Fruit fly (Drosophila melanogaster) whole organism, prepupa: ENCODE data around the gene CG31091.

Experiments
- Blimp-1 ChIP-seq: fragments of 200-800 bp; sonication (Bioruptor generic); optimal IDR thresholded peaks from 3 replicates; lab custom pipeline; 2017; ENCODE audit warnings: missing biosample characterization, missing genetic modification characterization, mild to moderate bottlenecking, moderate library complexity, missing genetic modification reagents
- CG10631 ChIP-seq: fragments of 200-800 bp; sonication (Bioruptor generic); optimal IDR thresholded peaks from 2 replicates; lab custom pipeline; 2016; ENCODE audit warnings: missing biosample characterization, missing genetic modification characterization
- CG10669 ChIP-seq: fragments of 200-800 bp; sonication (Bioruptor generic); optimal IDR thresholded peaks from 3 replicates; lab custom pipeline; 2018; ENCODE audit warnings: missing biosample characterization, mild to moderate bottlenecking, missing genetic modification characterization, moderate library complexity
- CG11762 ChIP-seq: fragments of 200-800 bp; sonication (Bioruptor generic); optimal IDR thresholded peaks from 3 replicates; lab custom pipeline; 2016; ENCODE audit warnings: missing biosample characterization, missing genetic modification characterization; ENCODE audit not compliant: insufficient read depth
- CG11902 ChIP-seq: fragments of 200-800 bp; sonication (Bioruptor generic); optimal IDR thresholded peaks from 3 replicates; lab custom pipeline; 2016; ENCODE audit warnings: missing biosample characterization, missing genetic modification characterization
- CG15336 ChIP-seq: fragments of 200-800 bp; sonication (Bioruptor generic); IDR thresholded peaks from 2 replicates; pipeline ENCODE4 v1.3.6; 2022; ENCODE audit warnings: missing biosample characterization, missing genetic modification characterization
- CG3032 ChIP-seq: fragments of 200-800 bp; optimal IDR thresholded peaks from 2 replicates; lab custom pipeline; 2019; ENCODE audit warnings: missing biosample characterization, mild to moderate bottlenecking, missing genetic modification characterization, moderate library complexity
- CG3919 ChIP-seq: fragments of 200-800 bp; sonication (Bioruptor generic); optimal IDR thresholded peaks from 3 replicates; lab custom pipeline; 2016; ENCODE audit warnings: missing biosample characterization, missing genetic modification characterization
- CG4318 ChIP-seq: fragments of 200-800 bp; sonication (Bioruptor generic); optimal IDR thresholded peaks from 3 replicates; lab custom pipeline; 2017; ENCODE audit warnings: missing biosample characterization, mild to moderate bottlenecking, missing genetic modification characterization
- CG6163 ChIP-seq: fragments of 200-800 bp; sonication (Bioruptor generic); IDR thresholded peaks from 3 replicates; pipeline ENCODE4 v1.3.6; 2022; ENCODE audit warnings: missing biosample characterization, missing genetic modification characterization
- CG6276 ChIP-seq: fragments of 200-800 bp; sonication (Bioruptor generic); optimal IDR thresholded peaks from 2 replicates; lab custom pipeline; 2017; ENCODE audit warnings: missing biosample characterization, mild to moderate bottlenecking, missing genetic modification characterization
- CG6792 ChIP-seq: fragments of 200-800 bp; sonication (Bioruptor generic); optimal IDR thresholded peaks from 3 replicates; lab custom pipeline; 2016; ENCODE audit warnings: missing biosample characterization, missing genetic modification characterization
- CG6808 ChIP-seq: fragments of 200-800 bp; sonication (Bioruptor generic); optimal IDR thresholded peaks from 3 replicates; lab custom pipeline; 2017; ENCODE audit warnings: missing biosample characterization, missing genetic modification characterization, mild to moderate bottlenecking, moderate library complexity, missing genetic modification reagents
- CG6854 ChIP-seq: fragments of 200-800 bp; sonication (Bioruptor generic); optimal IDR thresholded peaks from 2 replicates; lab custom pipeline; 2017; ENCODE audit warnings: missing biosample characterization, mild to moderate bottlenecking, missing genetic modification characterization
- CG7368 ChIP-seq: fragments of 200-800 bp; sonication (Bioruptor generic); optimal IDR thresholded peaks from 3 replicates; lab custom pipeline; 2016; ENCODE audit warnings: missing biosample characterization, missing genetic modification characterization
- CG8119 ChIP-seq: fragments of 200-800 bp; sonication (Bioruptor generic); IDR thresholded peaks from 3 replicates; pipeline ENCODE4 v1.3.6; 2022; ENCODE audit warnings: missing biosample characterization, missing genetic modification characterization
- CG8319 ChIP-seq: fragments of 200-800 bp; sonication (Bioruptor generic); optimal IDR thresholded peaks from 3 replicates; lab custom pipeline; 2016; ENCODE audit warnings: missing biosample characterization, missing genetic modification characterization
- CG8632 ChIP-seq: fragments of 200-800 bp; sonication (Bioruptor generic); optimal IDR thresholded peaks from 3 replicates; lab custom pipeline; 2016; ENCODE audit warnings: missing biosample characterization, missing genetic modification characterization
- CG9139 ChIP-seq: fragments of 200-800 bp; sonication (Bioruptor generic); optimal IDR thresholded peaks from 3 replicates; lab custom pipeline; 2017; ENCODE audit warnings: missing biosample characterization, mild to moderate bottlenecking, missing genetic modification characterization
- Eip75B ChIP-seq: fragments of 200-800 bp; sonication (Bioruptor generic); optimal IDR thresholded peaks from 3 replicates; lab custom pipeline; 2016; ENCODE audit warnings: missing biosample characterization, missing genetic modification characterization
- Eip78C ChIP-seq: fragments of 200-800 bp; sonication (Bioruptor generic); peaks from one replicate; lab custom pipeline; 2016; ENCODE audit warnings: missing biosample characterization, missing genetic modification characterization
- Ets21C ChIP-seq: fragments of 200-800 bp; sonication (Bioruptor generic); optimal IDR thresholded peaks from 3 replicates; lab custom pipeline; 2016; ENCODE audit warnings: missing biosample characterization, missing genetic modification characterization
- Ets96B ChIP-seq: fragments of 200-800 bp; optimal IDR thresholded peaks from 2 replicates; lab custom pipeline; 2019; ENCODE audit warnings: missing biosample characterization, mild to moderate bottlenecking, missing genetic modification characterization, moderate library complexity
- Gug ChIP-seq: fragments of 200-800 bp; sonication (Bioruptor generic); IDR thresholded peaks from 2 replicates; pipeline ENCODE4 v1.3.6; 2022; ENCODE audit warnings: missing biosample characterization, missing genetic modification characterization
- Hr38 ChIP-seq: sonication (Bioruptor generic); optimal IDR thresholded peaks from 2 replicates; lab custom pipeline; 2016; ENCODE audit warnings: missing biosample characterization, missing genetic modification characterization
- Hr39 ChIP-seq: fragments of 200-800 bp; sonication (Bioruptor generic); optimal IDR thresholded peaks from 2 replicates; lab custom pipeline; 2016; ENCODE audit warnings: missing biosample characterization, missing genetic modification characterization
- Hr4 ChIP-seq: fragments of 200-800 bp; sonication (Bioruptor generic); optimal IDR thresholded peaks from 3 replicates; lab custom pipeline; 2016; ENCODE audit warnings: missing biosample characterization, missing genetic modification characterization
- Lpt ChIP-seq: fragments of 200-800 bp; sonication (Bioruptor generic); optimal IDR thresholded peaks from 3 replicates; lab custom pipeline; 2016; ENCODE audit warnings: missing biosample characterization, missing genetic modification characterization
- Met ChIP-seq: fragments of 200-800 bp; sonication (Bioruptor generic); optimal IDR thresholded peaks from 3 replicates; lab custom pipeline; 2016; ENCODE audit warnings: missing biosample characterization, missing genetic modification characterization
- Smox ChIP-seq: fragments of 200-800 bp; sonication (Bioruptor generic); optimal IDR thresholded peaks from 3 replicates; lab custom pipeline; 2016; ENCODE audit warnings: missing biosample characterization, missing genetic modification characterization
- Sox14 ChIP-seq: fragments of 200-800 bp; sonication (Bioruptor generic); optimal IDR thresholded peaks from 3 replicates; lab custom pipeline; 2016; ENCODE audit warnings: missing biosample characterization, missing genetic modification characterization
- Sox15 ChIP-seq: fragments of 200-800 bp; sonication (Bioruptor generic); optimal IDR thresholded peaks from 3 replicates; lab custom pipeline; 2016; ENCODE audit warnings: missing biosample characterization, missing genetic modification characterization
- achi ChIP-seq: fragments of 200-800 bp; sonication (Bioruptor generic); optimal IDR thresholded peaks from 3 replicates; lab custom pipeline; 2016; ENCODE audit warnings: missing biosample characterization, missing genetic modification characterization
- acj6 ChIP-seq: fragments of 200-800 bp; sonication (Bioruptor generic); optimal IDR thresholded peaks from 3 replicates; lab custom pipeline; 2016; ENCODE audit warnings: missing biosample characterization, missing genetic modification characterization
- cyc ChIP-seq: fragments of 200-800 bp; sonication (Bioruptor generic); optimal IDR thresholded peaks from 3 replicates; lab custom pipeline; 2016; ENCODE audit warnings: missing biosample characterization, missing genetic modification characterization
- dac ChIP-seq: fragments of 200-800 bp; sonication (Bioruptor generic); optimal IDR thresholded peaks from 2 replicates; lab custom pipeline; 2017; ENCODE audit warnings: missing biosample characterization, mild to moderate bottlenecking, missing genetic modification characterization
- eg ChIP-seq: fragments of 200-800 bp; sonication (Bioruptor generic); IDR thresholded peaks from 3 replicates; pipeline ENCODE4 v1.3.6; 2022; ENCODE audit warnings: missing biosample characterization, missing genetic modification characterization
- fd59A ChIP-seq: fragments of 200-800 bp; sonication (Bioruptor generic); optimal IDR thresholded peaks from 2 replicates; lab custom pipeline; 2017; ENCODE audit warnings: missing biosample characterization, mild to moderate bottlenecking, missing genetic modification characterization, missing genetic modification reagents
- fd85E ChIP-seq: fragments of 200-800 bp; sonication (Bioruptor generic); optimal IDR thresholded peaks from 3 replicates; lab custom pipeline; 2016; ENCODE audit warnings: missing biosample characterization, missing genetic modification characterization
- fkh ChIP-seq: fragments of 200-800 bp; sonication (Bioruptor generic); optimal IDR thresholded peaks from 3 replicates; lab custom pipeline; 2017; ENCODE audit warnings: missing biosample characterization, mild to moderate bottlenecking, missing genetic modification characterization, moderate library complexity
- lz ChIP-seq: fragments of 200-800 bp; sonication (Bioruptor generic); optimal IDR thresholded peaks from 3 replicates; lab custom pipeline; 2016; ENCODE audit warnings: missing biosample characterization, missing genetic modification characterization
- net ChIP-seq: fragments of 200-800 bp; sonication (Bioruptor generic); optimal IDR thresholded peaks from 3 replicates; lab custom pipeline; 2016; ENCODE audit warnings: missing biosample characterization, missing genetic modification characterization
- pdm3 ChIP-seq: fragments of 200-800 bp; sonication (Bioruptor generic); optimal IDR thresholded peaks from 3 replicates; lab custom pipeline; 2016; ENCODE audit warnings: missing biosample characterization, missing genetic modification characterization
- spab ChIP-seq: fragments of 200-800 bp; sonication (Bioruptor generic); optimal IDR thresholded peaks from 2 replicates; lab custom pipeline; 2017; ENCODE audit warnings: missing biosample characterization, mild to moderate bottlenecking, missing genetic modification characterization, missing genetic modification reagents
- ss ChIP-seq, 2 experiments: fragments of 200-800 bp; sonication (Bioruptor generic); optimal IDR thresholded peaks; 2 replicates in 1 of 2; 3 replicates in 1 of 2; lab custom pipeline; 2017 to 2018; ENCODE audit warnings: mild to moderate bottlenecking in 2 of 2, missing biosample characterization in 2 of 2, missing genetic modification characterization in 2 of 2, moderate library complexity in 1 of 2
- svp ChIP-seq: fragments of 200-800 bp; sonication (Bioruptor generic); peaks from one replicate; lab custom pipeline; 2016; ENCODE audit warnings: missing biosample characterization, missing genetic modification characterization
- topi ChIP-seq: fragments of 200-800 bp; sonication (Bioruptor generic); optimal IDR thresholded peaks from 3 replicates; lab custom pipeline; 2016; ENCODE audit warnings: missing biosample characterization, missing genetic modification characterization
- vri ChIP-seq: fragments of 200-800 bp; sonication (Bioruptor generic); optimal IDR thresholded peaks from 3 replicates; lab custom pipeline; 2016; ENCODE audit warnings: missing biosample characterization, mild to moderate bottlenecking, missing genetic modification characterization

The CG31091 gene

dm6 chr3R:25879324-25879766 lies 20.4 kb upstream of the CG31091 start (continued):
- TF ChIP-seq CG6163 (GFP tag; lab: Robert Waterston, UW) (no peak), Blimp-1 (GFP tag; lab: Kevin White, UChicago) (no peak), Sox14 (GFP tag; lab: Kevin White, UChicago) (peak; percentile 44), CG6792 (no peak), fd85E (GFP tag; lab: Kevin White, UChicago) (no peak)

dm6 chr3R:25880198-25880970 lies 19.3 kb upstream of the CG31091 start:
- TF ChIP-seq fd85E (GFP tag; lab: Kevin White, UChicago), result no peak
- peak; percentile 42 for TF ChIP-seq CG4318 (GFP tag; lab: Kevin White, UChicago)
- peak; percentile 23 for TF ChIP-seq spab
- TF ChIP-seq Sox15 (GFP tag; lab: Kevin White, UChicago), result no peak
- peak; percentile 52 for TF ChIP-seq net (GFP tag; lab: Kevin White, UChicago)
- no peak for TF ChIP-seq CG6808 (GFP tag; lab: Kevin White, UChicago)
- no peak for TF ChIP-seq Sox14 (GFP tag; lab: Kevin White, UChicago)
- no peak for TF ChIP-seq CG6854 (GFP tag; lab: Kevin White, UChicago)
- TF ChIP-seq eg, result no peak
- TF ChIP-seq CG15336 (GFP tag; lab: Robert Waterston, UW), result peak; percentile 70
- TF ChIP-seq Ets21C (GFP tag; lab: Kevin White, UChicago), result no peak
- peak; percentile 35 for TF ChIP-seq Eip75B (GFP tag; lab: Kevin White, UChicago)
- peak; percentile 28 for TF ChIP-seq CG10669 (GFP tag; lab: Kevin White, UChicago)
- TF ChIP-seq fd59A (GFP tag; lab: Kevin White, UChicago), result no peak
- peak; percentile 9 to 50 for TF ChIP-seq ss (GFP tag; optimal IDR thresholded peaks at IDR 0.05; lab: Kevin White, UChicago)
- TF ChIP-seq Hr4 (GFP tag; lab: Kevin White, UChicago), result peak; percentile 47
- peak; percentile 43 for TF ChIP-seq CG3919 (GFP tag; lab: Kevin White, UChicago)
- no peak for TF ChIP-seq CG11902 (GFP tag; lab: Kevin White, UChicago)
- no peak for TF ChIP-seq CG8319
- TF ChIP-seq Hr39 (GFP tag; lab: Kevin White, UChicago), result peak; percentile 28
- peak; percentile 11; the same call in 1 of the 2 replicates for TF ChIP-seq Gug (GFP tag; lab: Robert Waterston, UW)
- TF ChIP-seq vri, result peak; percentile 12
- peak; percentile 52 for TF ChIP-seq Lpt (GFP tag; lab: Kevin White, UChicago)
- peak; percentile 55 for TF ChIP-seq svp (GFP tag; lab: Kevin White, UChicago)
- no peak for TF ChIP-seq dac (GFP tag; lab: Kevin White, UChicago)
- TF ChIP-seq lz (GFP tag; lab: Kevin White, UChicago), result peak; percentile 34
- peak; percentile 15 for TF ChIP-seq pdm3 (GFP tag; lab: Kevin White, UChicago)
- no peak for TF ChIP-seq Hr38 (GFP tag; lab: Kevin White, UChicago)
- TF ChIP-seq acj6, result peak; percentile 24
- TF ChIP-seq topi (GFP tag; lab: Kevin White, UChicago), result peak; percentile 50
- TF ChIP-seq CG9139 (GFP tag; lab: Kevin White, UChicago), result no peak
- TF ChIP-seq CG7368 (GFP tag; lab: Kevin White, UChicago), result peak; percentile 24
- peak; percentile 53 for TF ChIP-seq Ets96B
- peak; percentile 76 for TF ChIP-seq Eip78C (GFP tag; lab: Kevin White, UChicago)
- TF ChIP-seq Smox (GFP tag; lab: Kevin White, UChicago), result peak; percentile 3
- peak; percentile 22 for TF ChIP-seq CG11762 (GFP tag; lab: Kevin White, UChicago)
- TF ChIP-seq CG6792, result peak; percentile 62
- peak; percentile 71 for TF ChIP-seq fkh (GFP tag; lab: Kevin White, UChicago)
- peak; percentile 63 for TF ChIP-seq achi (GFP tag; lab: Kevin White, UChicago)
- peak; percentile 70 for TF ChIP-seq CG8119 (GFP tag; lab: Robert Waterston, UW)
- peak; percentile 57 for TF ChIP-seq CG8632
- TF ChIP-seq cyc, result peak; percentile 14
- peak; percentile 66 for TF ChIP-seq CG10631 (GFP tag; lab: Kevin White, UChicago)
- TF ChIP-seq CG6276 (GFP tag; lab: Kevin White, UChicago), result peak; percentile 21
- peak; percentile 52 for TF ChIP-seq CG3032
- peak; percentile 35 for TF ChIP-seq Met (GFP tag; lab: Kevin White, UChicago)
- peak; percentile 14 for TF ChIP-seq Blimp-1 (GFP tag; lab: Kevin White, UChicago)
